Fruit fly (Drosophila melanogaster): Measurements from ENCODE around the gene PIG-Q.

- TF ChIP-seq CG8478 (optimal IDR thresholded peaks at IDR 0.05) (no peak), Dll (optimal IDR thresholded peaks at IDR 0.05) (no peak), psq (optimal IDR thresholded peaks at IDR 0.05) (no peak)
Measured at dm6 chrX:16384843-16385726, 26.1 kb downstream of the PIG-Q start, which contains the start of the genes CG9992 and CG4239.
